Worm (Caenorhabditis elegans) whole organism, midembryonic: ENCODE results near the gene acr-8.

Source experiments
- T22C8.4 ChIP-seq: fragments of 200-800 bp; sonication (Bioruptor generic); IDR thresholded peaks from 2 replicates; pipeline ENCODE4 v1.3.6; 2022; ENCODE audit warnings: missing genetic modification characterization, missing compliant biosample characterization
- cog-1 ChIP-seq: sonication (generic microtip); optimal IDR thresholded peaks from 2 replicates; lab custom pipeline; 2016; ENCODE audit warnings: missing genetic modification characterization, missing compliant biosample characterization
- flt-1 ChIP-seq: fragments of 200-800 bp; sonication (Bioruptor generic); IDR thresholded peaks from 2 replicates; pipeline ENCODE4 v1.3.6; 2022; ENCODE audit warnings: missing genetic modification characterization, missing compliant biosample characterization
- klf-2 ChIP-seq: fragments of 200-800 bp; sonication (Bioruptor generic); conservative IDR thresholded peaks from 2 replicates; pipeline ENCODE4 v1.3.6; 2022; ENCODE audit warnings: missing genetic modification reagents, missing genetic modification characterization, missing compliant biosample characterization
- med-1 ChIP-seq: sonication (generic microtip); optimal IDR thresholded peaks from 2 replicates; lab custom pipeline; 2017; ENCODE audit warnings: missing genetic modification characterization, mild to moderate bottlenecking, missing compliant biosample characterization, antibody characterized with exemption, missing genetic modification reagents; ENCODE audit not compliant: insufficient read depth
- ref-1 ChIP-seq: fragments of 200-800 bp; sonication (Bioruptor generic); conservative IDR thresholded peaks from 2 replicates; pipeline ENCODE4 v1.3.6; 2022; ENCODE audit warnings: missing genetic modification reagents, missing genetic modification characterization, missing compliant biosample characterization
- tab-1 ChIP-seq: fragments of 200-800 bp; sonication (Bioruptor generic); IDR thresholded peaks from 2 replicates; pipeline ENCODE4 v1.3.6; 2022; ENCODE audit warnings: missing genetic modification characterization, missing compliant biosample characterization
- ztf-23 ChIP-seq: fragments of 200-800 bp; sonication (Bioruptor generic); IDR thresholded peaks from 2 replicates; pipeline ENCODE4 v1.3.6; 2022; ENCODE audit warnings: missing genetic modification reagents, missing genetic modification characterization, missing compliant biosample characterization
- ztf-29 ChIP-seq: fragments of 200-800 bp; sonication (Bioruptor generic); IDR thresholded peaks from 2 replicates; pipeline ENCODE4 v1.3.6; 2022; ENCODE audit warnings: missing genetic modification reagents, missing genetic modification characterization, missing compliant biosample characterization

Gene acr-8

ce11 chrX:10410539-10410938 is 2.0 kb upstream of the acr-8 start:
- TF ChIP-seq ref-1 (GFP tag; lab: Robert Waterston, UW): no peak
- TF ChIP-seq flt-1 (GFP tag; lab: Robert Waterston, UW): no peak
- TF ChIP-seq ztf-23 (GFP tag; lab: Robert Waterston, UW): no peak
- no peak for TF ChIP-seq cog-1 (tag; lab: Kevin White, UChicago)
- TF ChIP-seq ztf-29 (GFP tag; lab: Robert Waterston, UW): no peak

- TF ChIP-seq ztf-23 (GFP tag; lab: Robert Waterston, UW) (0 out of 2 replicates have a peak, but pooled peaks have one; percentile 44), ztf-29 (GFP tag; lab: Robert Waterston, UW) (0 out of 2 replicates have a peak, but pooled peaks have one; percentile 28), flt-1 (GFP tag; lab: Robert Waterston, UW) (0 out of 2 replicates have a peak, but pooled peaks have one; percentile 21), tab-1 (GFP tag; lab: Robert Waterston, UW) (no peak)
These were observed 7.2 kb downstream of the acr-8 start, which contains the start of gene cdk-11.2 for ce11 chrX:10419743-10420142. cdk-11.2 (minus strand) TSS chrX:10419765.

ce11 chrX:10422714-10423113 is 10.2 kb downstream of the acr-8 start:
- TF ChIP-seq tab-1 (GFP tag; lab: Robert Waterston, UW) (no peak), ztf-23 (GFP tag; lab: Robert Waterston, UW) (no peak), med-1 (no peak), cog-1 (tag; lab: Kevin White, UChicago) (no peak), T22C8.4 (no peak), ref-1 (GFP tag; lab: Robert Waterston, UW) (no peak), flt-1 (GFP tag; lab: Robert Waterston, UW) (no peak), klf-2 (GFP tag; lab: Robert Waterston, UW) (no peak), ztf-29 (GFP tag; lab: Robert Waterston, UW) (no peak)

ce11 chrX:10424744-10425143 is 12.2 kb downstream of the acr-8 start:
- TF ChIP-seq med-1 (no peak), tab-1 (GFP tag; lab: Robert Waterston, UW) (no peak), T22C8.4 (no peak), klf-2 (GFP tag; lab: Robert Waterston, UW) (no peak), flt-1 (GFP tag; lab: Robert Waterston, UW) (no peak), ref-1 (GFP tag; lab: Robert Waterston, UW) (no peak), ztf-29 (GFP tag; lab: Robert Waterston, UW) (no peak), ztf-23 (GFP tag; lab: Robert Waterston, UW) (no peak), cog-1 (tag; lab: Kevin White, UChicago) (no peak)

- TF ChIP-seq ztf-29 (GFP tag; lab: Robert Waterston, UW): no peak
- TF ChIP-seq ztf-23 (GFP tag; lab: Robert Waterston, UW): no peak
- TF ChIP-seq ref-1 (GFP tag; lab: Robert Waterston, UW): no peak
- no peak for TF ChIP-seq cog-1 (tag; lab: Kevin White, UChicago)
- TF ChIP-seq tab-1 (GFP tag; lab: Robert Waterston, UW): no peak
- TF ChIP-seq klf-2 (GFP tag; lab: Robert Waterston, UW): no peak
- TF ChIP-seq med-1: no peak
- no peak for TF ChIP-seq flt-1 (GFP tag; lab: Robert Waterston, UW)
- no peak for TF ChIP-seq T22C8.4
These were observed 15.6 kb downstream of the acr-8 start for ce11 chrX:10428109-10428508.

ce11 chrX:10428557-10428956 is 16.0 kb downstream of the acr-8 start, which contains the start of gene mig-15:
mig-15 (minus strand) TSS chrX:10428657.
- TF ChIP-seq ztf-29 (GFP tag; lab: Robert Waterston, UW): no peak
- TF ChIP-seq ztf-23 (GFP tag; lab: Robert Waterston, UW): no peak
- no peak for TF ChIP-seq flt-1 (GFP tag; lab: Robert Waterston, UW)
- no peak for TF ChIP-seq ref-1 (GFP tag; lab: Robert Waterston, UW)
- no peak for TF ChIP-seq klf-2 (GFP tag; lab: Robert Waterston, UW)
- no peak for TF ChIP-seq cog-1 (tag; lab: Kevin White, UChicago)
- no peak for TF ChIP-seq T22C8.4
- TF ChIP-seq med-1: no peak
- no peak for TF ChIP-seq tab-1 (GFP tag; lab: Robert Waterston, UW)

ce11 chrX:10429203-10429602 is 16.7 kb downstream of the acr-8 start:
- TF ChIP-seq T22C8.4 (no peak), cog-1 (tag; lab: Kevin White, UChicago) (peak; percentile 23), tab-1 (GFP tag; lab: Robert Waterston, UW) (0 out of 2 replicates have a peak, but pooled peaks have one; percentile 57)

ce11 chrX:10430866-10431265 is 18.3 kb downstream of the acr-8 start:
- TF ChIP-seq tab-1 (GFP tag; lab: Robert Waterston, UW) (no peak), T22C8.4 (no peak), ztf-23 (GFP tag; lab: Robert Waterston, UW) (no peak), flt-1 (GFP tag; lab: Robert Waterston, UW) (no peak), ref-1 (GFP tag; lab: Robert Waterston, UW) (no peak), klf-2 (GFP tag; lab: Robert Waterston, UW) (no peak), med-1 (no peak), ztf-29 (GFP tag; lab: Robert Waterston, UW) (no peak), cog-1 (tag; lab: Kevin White, UChicago) (no peak)

ce11 chrX:10432786-10433185 is 20.3 kb downstream of the acr-8 start:
- no peak for TF ChIP-seq klf-2 (GFP tag; lab: Robert Waterston, UW)
- TF ChIP-seq T22C8.4: no peak
- TF ChIP-seq cog-1 (tag; lab: Kevin White, UChicago): no peak
- no peak for TF ChIP-seq flt-1 (GFP tag; lab: Robert Waterston, UW)
- TF ChIP-seq ref-1 (GFP tag; lab: Robert Waterston, UW): no peak
- TF ChIP-seq ztf-23 (GFP tag; lab: Robert Waterston, UW): no peak

ce11 chrX:10433863-10434262 is 21.3 kb downstream of the acr-8 start:
- TF ChIP-seq cog-1 (tag; lab: Kevin White, UChicago) (no peak), flt-1 (GFP tag; lab: Robert Waterston, UW) (no peak), T22C8.4 (no peak), ref-1 (GFP tag; lab: Robert Waterston, UW) (no peak)
